Fruit fly (Drosophila melanogaster): ENCODE data around the gene mRpL36.

mRpL36 gene

DNA sequence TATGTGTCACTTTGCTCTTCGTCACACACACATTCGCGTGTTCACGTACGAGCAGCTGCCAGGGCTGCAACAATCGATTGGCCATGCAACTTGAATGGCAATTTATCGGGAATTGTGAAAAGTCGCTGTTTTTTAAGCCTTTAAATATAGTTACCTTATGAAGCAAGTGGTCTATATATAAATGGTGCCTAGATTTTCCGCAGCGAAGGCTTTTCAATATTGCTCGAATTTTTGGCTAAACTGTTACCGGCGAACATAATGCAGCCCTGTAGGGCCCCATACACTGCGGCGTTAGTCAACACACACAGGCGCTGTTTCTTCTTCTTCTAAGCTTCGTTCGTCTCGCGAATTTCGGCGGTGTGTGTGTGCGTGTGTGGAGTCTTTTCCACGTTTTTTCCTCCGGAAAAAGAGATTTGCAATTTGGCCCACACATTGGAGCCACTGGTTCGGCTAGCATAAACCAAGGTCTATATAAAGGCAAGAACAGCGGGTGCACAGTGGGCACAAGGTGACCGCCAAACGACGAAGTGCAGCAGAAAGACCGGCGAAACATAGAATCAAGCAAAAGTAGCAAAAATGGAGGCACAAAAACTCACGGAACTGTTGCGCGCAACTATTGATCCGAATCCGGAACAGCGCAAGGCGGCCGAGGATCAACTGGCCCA, 8.9 kb downstream of the mRpL36 start, which contains the start of the genes Arp3 and msk (continued):
- peak; percentile 38 for TF ChIP-seq dac (GFP tag; optimal IDR thresholded peaks at IDR 0.05)
- TF ChIP-seq ss (GFP tag; optimal IDR thresholded peaks at IDR 0.05): no peak
- TF ChIP-seq Eip93F (GFP tag; optimal IDR thresholded peaks at IDR 0.05): no peak
- no peak for TF ChIP-seq Smox (GFP tag; optimal IDR thresholded peaks at IDR 0.05)
- no peak for TF ChIP-seq Hr39 (GFP tag; optimal IDR thresholded peaks at IDR 0.05)
- no peak for TF ChIP-seq Eip78C (GFP tag)
- TF ChIP-seq CG31627 (GFP tag; optimal IDR thresholded peaks at IDR 0.05): peak; percentile 86
- peak; percentile 27 for TF ChIP-seq Hr38 (GFP tag; optimal IDR thresholded peaks at IDR 0.05)
- TF ChIP-seq vri (GFP tag; optimal IDR thresholded peaks at IDR 0.05): no peak
- no peak for TF ChIP-seq CG6854 (GFP tag; optimal IDR thresholded peaks at IDR 0.05)
- no peak for TF ChIP-seq Blimp-1 (GFP tag; optimal IDR thresholded peaks at IDR 0.05)
- peak; percentile 51 for TF ChIP-seq Ets96B (tag; optimal IDR thresholded peaks at IDR 0.05)
- TF ChIP-seq Ets21C (GFP tag; optimal IDR thresholded peaks at IDR 0.05): no peak
- TF ChIP-seq salr (GFP tag; optimal IDR thresholded peaks at IDR 0.05): peak in 1 of 2 experiments; percentile 39
- peak; percentile 78 for TF ChIP-seq topi (GFP tag; optimal IDR thresholded peaks at IDR 0.05)
- peak; percentile 39 for TF ChIP-seq CG11762 (GFP tag; optimal IDR thresholded peaks at IDR 0.05; ENCODE audit: insufficient read depth)
- no peak for TF ChIP-seq CG15336 (GFP tag; IDR thresholded peaks at IDR 0.05)
- no peak for TF ChIP-seq svp (GFP tag)
- no peak for TF ChIP-seq CG16779 (tag; optimal IDR thresholded peaks at IDR 0.05)
- peak; percentile 26; the same call in 1 of the 3 replicates for TF ChIP-seq CG8119 (GFP tag; IDR thresholded peaks at IDR 0.05)
- TF ChIP-seq CG9139 (GFP tag; optimal IDR thresholded peaks at IDR 0.05): no peak
- peak; percentile 80 for TF ChIP-seq achi (GFP tag; optimal IDR thresholded peaks at IDR 0.05)
- 0 out of 3 replicates have a peak, but pooled peaks have one; percentile 41 for TF ChIP-seq eg (GFP tag; IDR thresholded peaks at IDR 0.05)
- TF ChIP-seq dsx (GFP tag; optimal IDR thresholded peaks at IDR 0.05; ENCODE audit: poor library complexity, severe bottlenecking): no peak
- TF ChIP-seq cyc (GFP tag; optimal IDR thresholded peaks at IDR 0.05): peak; percentile 85
- no peak for TF ChIP-seq spab (GFP tag; optimal IDR thresholded peaks at IDR 0.05)
- TF ChIP-seq net (GFP tag; optimal IDR thresholded peaks at IDR 0.05): no peak
- peak; percentile 78 for TF ChIP-seq esn (GFP tag; optimal IDR thresholded peaks at IDR 0.05)
- 0 out of 2 replicates have a peak, but pooled peaks have one; percentile 19 for TF ChIP-seq Gug (GFP tag; IDR thresholded peaks at IDR 0.05)
- TF ChIP-seq CG7368 (GFP tag; optimal IDR thresholded peaks at IDR 0.05): peak; percentile 67
- TF ChIP-seq CG6792 (GFP tag; optimal IDR thresholded peaks at IDR 0.05): peak; percentile 67
- TF ChIP-seq fd85E (GFP tag; optimal IDR thresholded peaks at IDR 0.05): no peak
- peak; percentile 82 for TF ChIP-seq Sox14 (GFP tag; optimal IDR thresholded peaks at IDR 0.05)
- TF ChIP-seq Lpt (GFP tag; optimal IDR thresholded peaks at IDR 0.05): peak; percentile 70
- TF ChIP-seq Sox15 (GFP tag; optimal IDR thresholded peaks at IDR 0.05): peak; percentile 64
- TF ChIP-seq CG6808 (GFP tag; optimal IDR thresholded peaks at IDR 0.05): no peak

DNA sequence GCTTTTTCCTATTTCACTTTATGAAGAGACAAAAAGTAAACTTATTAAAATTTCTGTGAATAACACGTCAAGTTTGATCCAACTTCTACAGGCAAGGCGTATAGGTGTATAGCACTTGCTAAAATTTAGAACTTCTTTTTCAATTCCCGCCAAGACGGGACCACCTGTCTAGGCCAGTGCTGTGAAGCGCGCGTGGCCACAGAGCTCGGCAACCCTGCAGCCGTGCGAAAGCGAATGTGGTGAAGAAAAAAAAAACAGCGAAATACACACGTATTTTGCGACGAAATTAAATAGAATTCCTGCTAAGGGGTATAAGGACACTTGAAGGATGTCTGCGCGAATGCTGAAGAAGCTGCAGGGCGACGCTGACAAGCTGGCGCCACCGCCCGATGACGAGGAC, 14.8 kb downstream of the mRpL36 start, which contains the start of gene Nulp1:
Nulp1 (plus strand) TSS at position 198 of the 400 bp plus-strand sequence.
- TF ChIP-seq CG6808 (GFP tag; optimal IDR thresholded peaks at IDR 0.05): no peak
- no peak for TF ChIP-seq CG31627 (GFP tag; optimal IDR thresholded peaks at IDR 0.05)
- peak; percentile 94 for TF ChIP-seq Blimp-1 (GFP tag; optimal IDR thresholded peaks at IDR 0.05)
- no peak for TF ChIP-seq Eip75B (GFP tag; optimal IDR thresholded peaks at IDR 0.05)
- TF ChIP-seq OdsH (GFP tag; optimal IDR thresholded peaks at IDR 0.05): no peak
- no peak for TF ChIP-seq achi (GFP tag; optimal IDR thresholded peaks at IDR 0.05)
- TF ChIP-seq net (GFP tag; optimal IDR thresholded peaks at IDR 0.05): no peak
- TF ChIP-seq ss (GFP tag; optimal IDR thresholded peaks at IDR 0.05): no peak
- no peak for TF ChIP-seq CG6854 (GFP tag; optimal IDR thresholded peaks at IDR 0.05)
- no peak for TF ChIP-seq Met (GFP tag; optimal IDR thresholded peaks at IDR 0.05)
- TF ChIP-seq CG8632 (GFP tag; optimal IDR thresholded peaks at IDR 0.05): no peak
- no peak for TF ChIP-seq svp (GFP tag)
- no peak for TF ChIP-seq CG16779 (tag; optimal IDR thresholded peaks at IDR 0.05)
- TF ChIP-seq CG6163 (GFP tag; IDR thresholded peaks at IDR 0.05): 0 out of 3 replicates have a peak, but pooled peaks have one; percentile 20
- no peak for TF ChIP-seq CG11762 (GFP tag; optimal IDR thresholded peaks at IDR 0.05; ENCODE audit: insufficient read depth)
- no peak for TF ChIP-seq fd59A (GFP tag; optimal IDR thresholded peaks at IDR 0.05)
- TF ChIP-seq esn (GFP tag; optimal IDR thresholded peaks at IDR 0.05): peak; percentile 60
- no peak for TF ChIP-seq Hr39 (GFP tag; optimal IDR thresholded peaks at IDR 0.05)
- TF ChIP-seq Smox (GFP tag; optimal IDR thresholded peaks at IDR 0.05): no peak
- TF ChIP-seq dsx (GFP tag; optimal IDR thresholded peaks at IDR 0.05; ENCODE audit: poor library complexity, severe bottlenecking): no peak

Measured in whole organism, prepupa.